Worm (Caenorhabditis elegans) whole organism, L3 larva: ENCODE data around the gene T12A7.2.

ENCODE experiments used
- R02D3.7 ChIP-seq: fragments of 150-350 bp; optimal IDR thresholded peaks from 2 replicates; lab custom pipeline; 2014; ENCODE audit warnings: missing biosample characterization, missing genetic modification characterization
- ZK546.5 ChIP-seq: sonication (generic microtip); optimal IDR thresholded peaks from 2 replicates; lab custom pipeline; 2017; ENCODE audit warnings: missing biosample characterization, missing genetic modification characterization
- aly-2 ChIP-seq: fragments of 150-350 bp; optimal IDR thresholded peaks from 2 replicates; lab custom pipeline; 2014; ENCODE audit warnings: missing biosample characterization, missing genetic modification characterization
- ama-1 ChIP-seq: fragments of 150-350 bp; optimal IDR thresholded peaks from 2 replicates; lab custom pipeline; 2018
- ceh-16 ChIP-seq: sonication (generic microtip); optimal IDR thresholded peaks from 2 replicates; lab custom pipeline; 2017; ENCODE audit warnings: missing biosample characterization, missing genetic modification characterization
- ceh-28 ChIP-seq: fragments of 150-350 bp; optimal IDR thresholded peaks from 2 replicates; lab custom pipeline; 2014; ENCODE audit warnings: missing biosample characterization, missing genetic modification reagents, missing genetic modification characterization
- ceh-82 ChIP-seq: fragments of 150-350 bp; optimal IDR thresholded peaks from 2 replicates; lab custom pipeline; 2014; ENCODE audit warnings: missing biosample characterization, missing genetic modification characterization
- ceh-9 ChIP-seq: sonication (generic microtip); optimal IDR thresholded peaks from 2 replicates; lab custom pipeline; 2018; ENCODE audit warnings: missing biosample characterization, missing genetic modification characterization
- daf-12 ChIP-seq: fragments of 150-350 bp; optimal IDR thresholded peaks from 2 replicates; lab custom pipeline; 2014; ENCODE audit warnings: missing biosample characterization, missing genetic modification reagents, missing genetic modification characterization
- egl-27 ChIP-seq: sonication (generic microtip); optimal IDR thresholded peaks from 4 replicates; lab custom pipeline; 2017; ENCODE audit warnings: missing biosample characterization, missing genetic modification reagents, missing genetic modification characterization
- egl-5 ChIP-seq: fragments of 150-350 bp; optimal IDR thresholded peaks from 2 replicates; lab custom pipeline; 2017; ENCODE audit warnings: missing biosample characterization, missing genetic modification reagents, missing genetic modification characterization, inconsistent platforms
- elt-1 ChIP-seq: fragments of 150-350 bp; optimal IDR thresholded peaks from 2 replicates; lab custom pipeline; 2014; ENCODE audit warnings: missing biosample characterization, missing genetic modification characterization
- elt-2 ChIP-seq: sonication (generic microtip); optimal IDR thresholded peaks from 2 replicates; lab custom pipeline; 2016; ENCODE audit warnings: missing genetic modification reagents, mild to moderate bottlenecking, missing genetic modification characterization, missing compliant biosample characterization
- elt-3 ChIP-seq, 3 experiments: fragments of 150-350 bp in 1 of 3; sonication (generic microtip) in 2 of 3; optimal IDR thresholded peaks; 2 replicates in 2 of 3; 4 replicates in 1 of 3; lab custom pipeline; 2014 to 2017; ENCODE audit warnings: missing biosample characterization in 3 of 3, missing genetic modification characterization in 3 of 3
- fkh-10 ChIP-seq: sonication (generic microtip); optimal IDR thresholded peaks from 2 replicates; lab custom pipeline; 2017; ENCODE audit warnings: missing biosample characterization, missing genetic modification reagents, missing genetic modification characterization
- fkh-2 ChIP-seq: fragments of 150-350 bp; optimal IDR thresholded peaks from 2 replicates; lab custom pipeline; 2014; ENCODE audit warnings: missing biosample characterization, missing genetic modification reagents, missing genetic modification characterization
- fos-1 ChIP-seq: fragments of 150-350 bp; optimal IDR thresholded peaks from 2 replicates; lab custom pipeline; 2014; ENCODE audit warnings: missing biosample characterization, missing genetic modification characterization
- hmg-11 ChIP-seq: sonication (generic microtip); optimal IDR thresholded peaks from 2 replicates; lab custom pipeline; 2016; ENCODE audit warnings: missing genetic modification characterization, missing compliant biosample characterization
- jun-1 ChIP-seq: fragments of 150-350 bp; optimal IDR thresholded peaks from 2 replicates; lab custom pipeline; 2014; ENCODE audit warnings: missing biosample characterization, missing genetic modification reagents, missing genetic modification characterization
- lin-15B ChIP-seq: fragments of 150-350 bp; optimal IDR thresholded peaks from 2 replicates; lab custom pipeline; 2014; ENCODE audit warnings: missing biosample characterization, missing genetic modification characterization
- lin-39 ChIP-seq: fragments of 150-350 bp; optimal IDR thresholded peaks from 2 replicates; lab custom pipeline; 2018; ENCODE audit warnings: missing biosample characterization, missing genetic modification reagents, missing genetic modification characterization
- lsy-12 ChIP-seq: sonication (generic microtip); optimal IDR thresholded peaks from 2 replicates; lab custom pipeline; 2016; ENCODE audit warnings: mild to moderate bottlenecking, missing genetic modification characterization, missing compliant biosample characterization
- mdl-1 ChIP-seq: fragments of 150-350 bp; optimal IDR thresholded peaks from 2 replicates; lab custom pipeline; 2014; ENCODE audit warnings: missing biosample characterization, missing genetic modification characterization
- mml-1 ChIP-seq: fragments of 150-350 bp; sonication (generic microtip); optimal IDR thresholded peaks from 3 replicates; lab custom pipeline; 2014; ENCODE audit warnings: missing biosample characterization, missing genetic modification characterization
- nfya-1 ChIP-seq: sonication (generic microtip); optimal IDR thresholded peaks from 2 replicates; lab custom pipeline; 2017; ENCODE audit warnings: missing genetic modification characterization, mild to moderate bottlenecking, missing compliant biosample characterization, antibody characterized with exemption, moderate library complexity; ENCODE audit not compliant: insufficient read depth
- nhr-11 ChIP-seq: fragments of 150-350 bp; optimal IDR thresholded peaks from 2 replicates; lab custom pipeline; 2014; ENCODE audit warnings: missing biosample characterization, missing genetic modification characterization
- nhr-12 ChIP-seq: fragments of 150-350 bp; optimal IDR thresholded peaks from 2 replicates; lab custom pipeline; 2014; ENCODE audit warnings: missing biosample characterization, missing genetic modification characterization
- nhr-237 ChIP-seq: fragments of 150-350 bp; optimal IDR thresholded peaks from 2 replicates; lab custom pipeline; 2014; ENCODE audit warnings: missing biosample characterization, missing genetic modification characterization
- nhr-25 ChIP-seq: sonication (generic microtip); optimal IDR thresholded peaks from 2 replicates; lab custom pipeline; 2017; ENCODE audit warnings: missing biosample characterization, missing genetic modification characterization
- nhr-28 ChIP-seq: fragments of 150-350 bp; optimal IDR thresholded peaks from 2 replicates; lab custom pipeline; 2014; ENCODE audit warnings: missing biosample characterization, missing genetic modification characterization
- nhr-67 ChIP-seq: fragments of 150-350 bp; optimal IDR thresholded peaks from 2 replicates; lab custom pipeline; 2014; ENCODE audit warnings: missing biosample characterization, missing genetic modification characterization
- nhr-76 ChIP-seq: fragments of 150-350 bp; sonication (generic microtip); optimal IDR thresholded peaks from 5 replicates; lab custom pipeline; 2014; ENCODE audit warnings: missing biosample characterization, missing genetic modification characterization
- nhr-77 ChIP-seq: fragments of 150-350 bp; optimal IDR thresholded peaks from 2 replicates; lab custom pipeline; 2014; ENCODE audit warnings: missing biosample characterization, missing genetic modification characterization
- pha-4 ChIP-seq: fragments of 150-350 bp; optimal IDR thresholded peaks from 2 replicates; lab custom pipeline; 2014; ENCODE audit warnings: missing biosample characterization, missing genetic modification reagents, missing genetic modification characterization
- pqm-1 ChIP-seq: fragments of 150-350 bp; optimal IDR thresholded peaks from 2 replicates; lab custom pipeline; 2017; ENCODE audit warnings: missing biosample characterization, missing genetic modification characterization, inconsistent platforms
- sea-2 ChIP-seq: fragments of 150-350 bp; sonication (generic microtip); optimal IDR thresholded peaks from 4 replicates; lab custom pipeline; 2014; ENCODE audit warnings: missing biosample characterization, missing genetic modification reagents, missing genetic modification characterization
- skn-1 ChIP-seq: fragments of 150-350 bp; optimal IDR thresholded peaks from 2 replicates; lab custom pipeline; 2014; ENCODE audit warnings: missing biosample characterization, missing genetic modification characterization
- snpc-4 ChIP-seq: fragments of 150-350 bp; optimal IDR thresholded peaks from 2 replicates; lab custom pipeline; 2014; ENCODE audit warnings: missing biosample characterization, missing genetic modification characterization
- unc-62 ChIP-seq: fragments of 150-350 bp; sonication (generic microtip); optimal IDR thresholded peaks from 4 replicates; lab custom pipeline; 2014; ENCODE audit warnings: missing biosample characterization, missing genetic modification reagents, missing genetic modification characterization
- zag-1 ChIP-seq: fragments of 150-350 bp; optimal IDR thresholded peaks from 2 replicates; lab custom pipeline; 2014; ENCODE audit warnings: missing biosample characterization, missing genetic modification characterization
- ztf-11 ChIP-seq: fragments of 150-350 bp; optimal IDR thresholded peaks from 2 replicates; lab custom pipeline; 2014; ENCODE audit warnings: missing biosample characterization, missing genetic modification characterization
- ztf-4 ChIP-seq: fragments of 150-350 bp; optimal IDR thresholded peaks from 2 replicates; lab custom pipeline; 2014; ENCODE audit warnings: missing biosample characterization, missing genetic modification characterization

T12A7.2 gene

ce11 chrIV:11773692-11774225 is 12.8 kb upstream of the T12A7.2 start, which contains the start of gene lips-5:
Gene lips-5, minus strand, starts transcription at chrIV:11773742.
- TF ChIP-seq ZK546.5 (tag; lab: Kevin White, UChicago) (no peak), elt-2 (peak; percentile 56), fos-1 (no peak), unc-62 (GFP tag; lab: Kevin White, UChicago) (no peak), mml-1 (tag; lab: Kevin White, UChicago) (no peak), fkh-2 (tag; lab: Kevin White, UChicago) (no peak), nhr-11 (tag; lab: Kevin White, UChicago) (no peak)

ce11 chrIV:11772119-11772518 is 11.2 kb upstream of the T12A7.2 start:
- TF ChIP-seq fkh-2 (tag; lab: Kevin White, UChicago) = no peak
- no peak for TF ChIP-seq fos-1
- no peak for TF ChIP-seq nhr-77
- TF ChIP-seq skn-1 = no peak
- TF ChIP-seq nhr-12 (tag; lab: Kevin White, UChicago) = no peak
- no peak for TF ChIP-seq pqm-1 (tag; lab: Kevin White, UChicago)
- no peak for TF ChIP-seq ztf-11
- no peak for TF ChIP-seq nhr-76
- no peak for TF ChIP-seq mml-1 (tag; lab: Kevin White, UChicago)
- no peak for TF ChIP-seq ceh-82 (tag; lab: Kevin White, UChicago)
- TF ChIP-seq nhr-67 (tag; lab: Kevin White, UChicago) = no peak
- no peak for TF ChIP-seq ama-1 (lab: Kevin White, UChicago)
- TF ChIP-seq elt-2 = no peak

- peak; percentile 43 for TF ChIP-seq pqm-1 (tag; lab: Kevin White, UChicago)
- peak; percentile 7 for TF ChIP-seq pha-4 (tag; lab: Kevin White, UChicago)
- TF ChIP-seq ceh-9 (tag; lab: Kevin White, UChicago) = no peak
- TF ChIP-seq elt-2 = peak; percentile 91
- no peak for TF ChIP-seq lin-39 (tag; lab: Kevin White, UChicago)
- no peak for TF ChIP-seq lsy-12 (tag; lab: Kevin White, UChicago)
Observed at ce11 chrIV:11771064-11771463, 10.2 kb upstream of the T12A7.2 start.

- no peak for TF ChIP-seq nhr-77
- TF ChIP-seq elt-2 = peak; percentile 63
- TF ChIP-seq snpc-4 (tag; lab: Kevin White, UChicago) = no peak
- no peak for TF ChIP-seq nhr-11 (tag; lab: Kevin White, UChicago)
- no peak for TF ChIP-seq egl-27 (tag; lab: Kevin White, UChicago)
- no peak for TF ChIP-seq ceh-82 (tag; lab: Kevin White, UChicago)
- peak; percentile 38 for TF ChIP-seq pqm-1 (tag; lab: Kevin White, UChicago)
- TF ChIP-seq hmg-11 (tag; lab: Kevin White, UChicago) = no peak
- TF ChIP-seq nhr-237 (tag; lab: Kevin White, UChicago) = no peak
- no peak for TF ChIP-seq zag-1 (tag; lab: Kevin White, UChicago)
- no peak for TF ChIP-seq jun-1 (tag; lab: Kevin White, UChicago)
- TF ChIP-seq, all 47 proteins: peak for 2
Observed at ce11 chrIV:11769769-11770168, 8.9 kb upstream of the T12A7.2 start.

ce11 chrIV:11765507-11765906 is 4.6 kb upstream of the T12A7.2 start:
- TF ChIP-seq elt-1 (tag; lab: Kevin White, UChicago) (no peak), jun-1 (tag; lab: Kevin White, UChicago) (no peak), nhr-77 (no peak), ztf-11 (no peak), mml-1 (tag; lab: Kevin White, UChicago) (no peak), skn-1 (peak; percentile 38), lin-15B (tag; lab: Kevin White, UChicago) (peak; percentile 40), lsy-12 (tag; lab: Kevin White, UChicago) (no peak), aly-2 (tag; lab: Kevin White, UChicago) (no peak), elt-3 (tag; optimal IDR thresholded peaks at IDR 0.05; lab: Kevin White, UChicago) (no peak), elt-2 (no peak), zag-1 (tag; lab: Kevin White, UChicago) (no peak), nfya-1 (peak; percentile 57), nhr-76 (no peak), ztf-4 (tag; lab: Kevin White, UChicago) (no peak), ceh-82 (tag; lab: Kevin White, UChicago) (no peak), pha-4 (tag; lab: Kevin White, UChicago) (no peak), nhr-12 (tag; lab: Kevin White, UChicago) (no peak), ceh-16 (tag; lab: Kevin White, UChicago) (no peak), nhr-28 (no peak), fkh-2 (tag; lab: Kevin White, UChicago) (no peak), fkh-10 (peak; percentile 71), egl-5 (peak; percentile 57), nhr-25 (tag; lab: Kevin White, UChicago) (no peak), nhr-11 (tag; lab: Kevin White, UChicago) (peak; percentile 4), R02D3.7 (tag; lab: Kevin White, UChicago) (no peak), fos-1 (no peak), ZK546.5 (tag; lab: Kevin White, UChicago) (no peak), daf-12 (tag; lab: Kevin White, UChicago) (no peak), sea-2 (GFP tag; lab: Kevin White, UChicago) (peak; percentile 49), mdl-1 (tag; lab: Kevin White, UChicago) (no peak), ceh-28 (tag; lab: Kevin White, UChicago) (peak; percentile 82)
